Fruit fly (Drosophila melanogaster) whole organism: ENCODE data around the gene Alg10.

Experiments used
- CG8478 ChIP-seq: fragments of >200 bp; optimal IDR thresholded peaks from 2 replicates; lab custom pipeline; 2018; ENCODE audit warnings: inconsistent platforms
- pan ChIP-seq: fragments of >200 bp; optimal IDR thresholded peaks from 2 replicates; lab custom pipeline; 2017
- usp ChIP-seq: fragments of >200 bp; optimal IDR thresholded peaks from 2 replicates; lab custom pipeline; 2017; ENCODE audit warnings: missing biosample characterization, missing genetic modification characterization, mixed read lengths

dm6 chr3L:11213643-11214042 lies 48.9 kb downstream of the Alg10 start:
- TF ChIP-seq CG8478 (lab: Kevin White, UChicago) = no peak
- TF ChIP-seq pan = no peak
- no peak for TF ChIP-seq usp (GFP tag; lab: Kevin White, UChicago)
